Fruit fly (Drosophila melanogaster) whole organism, adult: Measurements from ENCODE around the gene tyf.

Source experiments
- CG33017 ChIP-seq: fragments of 200-800 bp; sonication (Bioruptor generic); optimal IDR thresholded peaks from 2 replicates; lab custom pipeline; 2018; ENCODE audit warnings: missing biosample characterization, mild to moderate bottlenecking, missing genetic modification characterization, moderate library complexity
- cic ChIP-seq: fragments of 200-800 bp; sonication (Bioruptor generic); optimal IDR thresholded peaks from 2 replicates; lab custom pipeline; 2017; ENCODE audit warnings: missing biosample characterization, mild to moderate bottlenecking, missing genetic modification characterization, moderate library complexity

DNA sequence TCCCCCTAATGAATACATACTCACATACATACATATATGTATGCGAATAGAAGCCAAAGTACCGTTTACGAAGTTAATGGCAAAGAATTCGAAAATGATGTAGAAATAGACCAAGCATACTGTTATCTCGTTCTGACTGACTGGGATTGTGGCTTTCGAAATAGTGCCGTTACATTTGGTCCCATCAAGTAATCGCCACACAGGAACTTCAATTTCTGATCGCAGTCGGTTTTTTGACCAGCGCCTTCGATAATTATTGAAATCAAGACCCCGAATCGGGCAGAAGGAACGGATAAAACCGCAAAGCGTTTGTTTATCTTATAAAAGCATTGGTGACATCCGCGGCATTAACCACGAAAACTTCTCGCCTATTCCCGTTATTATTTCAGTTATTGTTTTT is 2.8 kb downstream of the tyf start:
- TF ChIP-seq CG33017 (tag; lab: Kevin White, UChicago) (no peak), cic (GFP tag; lab: Kevin White, UChicago) (no peak)
